Worm (Caenorhabditis elegans): ENCODE results near the gene frpr-17.

DNA sequence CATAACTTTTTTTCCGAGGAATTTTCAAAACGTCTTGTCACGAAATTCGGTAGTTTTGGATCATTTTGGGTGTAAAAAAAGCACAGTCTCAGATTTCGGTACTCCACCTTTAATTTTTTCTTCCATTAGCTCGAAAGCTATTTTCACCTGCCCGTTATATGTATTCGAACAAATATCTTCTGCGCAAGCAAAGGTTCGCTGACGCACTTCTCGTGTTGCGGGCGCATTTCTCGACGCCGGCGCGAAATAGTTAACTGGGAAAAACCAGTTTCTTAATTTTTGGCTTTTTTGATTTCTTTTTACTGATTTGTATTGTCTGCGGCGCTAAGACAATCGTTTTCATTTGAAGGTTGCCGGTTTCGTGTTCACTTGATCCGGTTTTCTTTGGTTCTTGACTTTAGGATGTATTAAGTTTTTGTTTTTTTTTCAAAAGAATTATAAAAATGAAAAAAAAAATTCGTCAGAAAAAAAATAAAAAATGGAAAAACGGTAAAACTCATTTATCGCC is 29.8 kb downstream of the frpr-17 start:
- TF ChIP-seq blmp-1 (tag; optimal IDR thresholded peaks at IDR 0.05) (no peak), snpc-4 (tag; optimal IDR thresholded peaks at IDR 0.05) (no peak), pha-4 (tag; optimal IDR thresholded peaks at IDR 0.05) (no peak), ces-1 (GFP tag; optimal IDR thresholded peaks at IDR 0.05) (no peak), ham-2 (GFP tag; optimal IDR thresholded peaks at IDR 0.05) (no peak), lsy-2 (tag; optimal IDR thresholded peaks at IDR 0.05) (no peak), unc-62 (GFP tag; optimal IDR thresholded peaks at IDR 0.05) (no peak), sptf-1 (tag; optimal IDR thresholded peaks at IDR 0.05) (no peak), mep-1 (tag; optimal IDR thresholded peaks at IDR 0.05) (no peak)
